Worm (Caenorhabditis elegans) whole organism, L1 larva: Measurements from ENCODE around the gene F36H9.4.

Source experiments
- C16A3.4 ChIP-seq: fragments of 150-350 bp; optimal IDR thresholded peaks from 2 replicates; lab custom pipeline; 2014; ENCODE audit warnings: missing biosample characterization, missing genetic modification characterization
- C34B4.2 ChIP-seq: sonication (generic microtip); optimal IDR thresholded peaks from 2 replicates; lab custom pipeline; 2017; ENCODE audit warnings: mild to moderate bottlenecking, missing genetic modification characterization, missing compliant biosample characterization
- aha-1 ChIP-seq: fragments of 150-350 bp; optimal IDR thresholded peaks from 2 replicates; lab custom pipeline; 2014; ENCODE audit warnings: missing biosample characterization, missing genetic modification characterization
- alr-1 ChIP-seq: fragments of 200-800 bp; sonication (Bioruptor generic); optimal IDR thresholded peaks from 2 replicates; lab custom pipeline; 2018; ENCODE audit warnings: borderline replicate concordance, mild to moderate bottlenecking, missing genetic modification characterization, missing compliant biosample characterization
- aly-2 ChIP-seq: fragments of 150-350 bp; optimal IDR thresholded peaks from 2 replicates; lab custom pipeline; 2014; ENCODE audit warnings: missing biosample characterization, missing genetic modification characterization
- ama-1 ChIP-seq: fragments of 150-350 bp; optimal IDR thresholded peaks from 2 replicates; lab custom pipeline; 2014
- blmp-1 ChIP-seq: fragments of 150-350 bp; optimal IDR thresholded peaks from 2 replicates; lab custom pipeline; 2014; ENCODE audit warnings: missing biosample characterization, missing genetic modification characterization
- ceh-63 ChIP-seq: fragments of 200-800 bp; sonication (Bioruptor generic); optimal IDR thresholded peaks from 2 replicates; lab custom pipeline; 2018; ENCODE audit warnings: mild to moderate bottlenecking, missing genetic modification characterization, missing compliant biosample characterization
- ceh-8 ChIP-seq: fragments of 200-800 bp; sonication (Bioruptor generic); optimal IDR thresholded peaks from 2 replicates; lab custom pipeline; 2018; ENCODE audit warnings: mild to moderate bottlenecking, missing genetic modification characterization, moderate library complexity, missing compliant biosample characterization
- ceh-82 ChIP-seq, 3 experiments: fragments of 150-350 bp in 1 of 3; sonication (generic microtip) in 2 of 3; optimal IDR thresholded peaks; 2 replicates each; lab custom pipeline; 2014 to 2017; ENCODE audit warnings: missing biosample characterization in 3 of 3, missing genetic modification characterization in 3 of 3
- dpl-1 ChIP-seq, 3 experiments: fragments of 150-350 bp in 2 of 3; sonication (generic microtip) in 1 of 3; optimal IDR thresholded peaks; 2 replicates each; lab custom pipeline; 2014 to 2017; ENCODE audit warnings: missing biosample characterization in 3 of 3, missing genetic modification characterization in 3 of 3, missing genetic modification reagents in 3 of 3
- efl-3 ChIP-seq: fragments of 200-800 bp; sonication (Bioruptor generic); optimal IDR thresholded peaks from 2 replicates; lab custom pipeline; 2018; ENCODE audit warnings: mild to moderate bottlenecking, missing genetic modification characterization, missing compliant biosample characterization
- elt-3 ChIP-seq, 6 experiments: fragments of 150-350 bp in 1 of 6; sonication (generic microtip); optimal IDR thresholded peaks; 2 replicates each; lab custom pipeline; 2017 to 2018; ENCODE audit warnings: missing biosample characterization in 6 of 6, missing genetic modification characterization in 6 of 6, inconsistent platforms in 1 of 6
- ets-5 ChIP-seq: fragments of 200-800 bp; sonication (Bioruptor generic); IDR thresholded peaks from 2 replicates; pipeline ENCODE4 v1.3.6; 2022; ENCODE audit warnings: missing genetic modification characterization, missing compliant biosample characterization
- fkh-4 ChIP-seq: sonication (generic microtip); optimal IDR thresholded peaks from 2 replicates; lab custom pipeline; 2016; ENCODE audit warnings: missing compliant biosample characterization, missing genetic modification characterization, borderline replicate concordance
- fos-1 ChIP-seq: fragments of 150-350 bp; optimal IDR thresholded peaks from 2 replicates; lab custom pipeline; 2014; ENCODE audit warnings: missing biosample characterization, missing genetic modification characterization
- isw-1 ChIP-seq: fragments of 200-800 bp; sonication (Bioruptor generic); IDR thresholded peaks from 2 replicates; pipeline ENCODE4 v1.3.6; 2022; ENCODE audit warnings: missing genetic modification characterization, missing compliant biosample characterization
- lin-13 ChIP-seq: fragments of 150-350 bp; optimal IDR thresholded peaks from 2 replicates; lab custom pipeline; 2014; ENCODE audit warnings: missing biosample characterization, missing genetic modification reagents, missing genetic modification characterization
- lin-14 ChIP-seq: fragments of 200-800 bp; sonication (Bioruptor generic); optimal IDR thresholded peaks from 2 replicates; lab custom pipeline; 2018; ENCODE audit warnings: mild to moderate bottlenecking, missing genetic modification characterization, moderate library complexity, missing compliant biosample characterization
- lin-35 ChIP-seq, 2 experiments: fragments of 150-350 bp; optimal IDR thresholded peaks; 2 replicates each; lab custom pipeline; 2014; ENCODE audit warnings: missing biosample characterization in 2 of 2, missing genetic modification characterization in 2 of 2, missing genetic modification reagents in 2 of 2
- lsy-2 ChIP-seq, 2 experiments: fragments of 150-350 bp; optimal IDR thresholded peaks; 2 replicates each; lab custom pipeline; 2014; ENCODE audit warnings: missing biosample characterization in 2 of 2, missing genetic modification characterization in 2 of 2
- mdl-1 ChIP-seq, 2 experiments: fragments of 150-350 bp; optimal IDR thresholded peaks; 2 replicates each; lab custom pipeline; 2014 to 2017; ENCODE audit warnings: missing biosample characterization in 2 of 2, missing genetic modification characterization in 2 of 2, inconsistent platforms in 1 of 2
- mep-1 ChIP-seq: fragments of 150-350 bp; optimal IDR thresholded peaks from 2 replicates; lab custom pipeline; 2014; ENCODE audit warnings: missing biosample characterization, missing genetic modification characterization
- nhr-11 ChIP-seq: fragments of 150-350 bp; optimal IDR thresholded peaks from 2 replicates; lab custom pipeline; 2014; ENCODE audit warnings: missing biosample characterization, missing genetic modification characterization
- nhr-19 ChIP-seq: fragments of 200-800 bp; sonication (Bioruptor generic); conservative IDR thresholded peaks from 2 replicates; pipeline ENCODE4 v1.3.6; 2022; ENCODE audit warnings: missing genetic modification characterization, missing compliant biosample characterization
- nhr-237 ChIP-seq: fragments of 150-350 bp; optimal IDR thresholded peaks from 2 replicates; lab custom pipeline; 2014; ENCODE audit warnings: missing biosample characterization, missing genetic modification characterization
- nhr-28 ChIP-seq: fragments of 150-350 bp; optimal IDR thresholded peaks from 2 replicates; lab custom pipeline; 2014; ENCODE audit warnings: missing biosample characterization, missing genetic modification characterization
- nhr-71 ChIP-seq: sonication (generic microtip); optimal IDR thresholded peaks from 2 replicates; lab custom pipeline; 2016; ENCODE audit warnings: mild to moderate bottlenecking, missing genetic modification characterization, moderate library complexity, missing compliant biosample characterization
- nhr-77 ChIP-seq: fragments of 150-350 bp; optimal IDR thresholded peaks from 2 replicates; lab custom pipeline; 2014; ENCODE audit warnings: missing biosample characterization, missing genetic modification characterization
- nhr-84 ChIP-seq: sonication (generic microtip); optimal IDR thresholded peaks from 2 replicates; lab custom pipeline; 2017; ENCODE audit warnings: missing biosample characterization, missing genetic modification characterization
- pag-3 ChIP-seq: sonication (generic microtip); optimal IDR thresholded peaks from 2 replicates; lab custom pipeline; 2017; ENCODE audit warnings: missing genetic modification characterization, mild to moderate bottlenecking, missing compliant biosample characterization, antibody characterized with exemption, borderline replicate concordance; ENCODE audit not compliant: insufficient read depth
- pqm-1 ChIP-seq: sonication (generic microtip); optimal IDR thresholded peaks from 3 replicates; lab custom pipeline; 2017; ENCODE audit warnings: missing biosample characterization, missing genetic modification characterization
- rnt-1 ChIP-seq: sonication (generic microtip); optimal IDR thresholded peaks from 2 replicates; lab custom pipeline; 2016; ENCODE audit warnings: mild to moderate bottlenecking, missing genetic modification characterization, moderate library complexity, missing compliant biosample characterization
- skn-1 ChIP-seq: fragments of 150-350 bp; optimal IDR thresholded peaks from 2 replicates; lab custom pipeline; 2014; ENCODE audit warnings: missing biosample characterization, missing genetic modification characterization
- snu-23 ChIP-seq: sonication (generic microtip); optimal IDR thresholded peaks from 2 replicates; lab custom pipeline; 2016; ENCODE audit warnings: missing genetic modification characterization, missing compliant biosample characterization
- sptf-1 ChIP-seq: fragments of 150-350 bp; optimal IDR thresholded peaks from 2 replicates; lab custom pipeline; 2014; ENCODE audit warnings: missing biosample characterization, missing genetic modification characterization
- sup-37 ChIP-seq: fragments of 200-800 bp; sonication (Bioruptor generic); optimal IDR thresholded peaks from 2 replicates; lab custom pipeline; 2018; ENCODE audit warnings: mild to moderate bottlenecking, missing genetic modification characterization, missing compliant biosample characterization
- swsn-7 ChIP-seq: sonication (generic microtip); optimal IDR thresholded peaks from 2 replicates; lab custom pipeline; 2016; ENCODE audit warnings: missing genetic modification characterization, missing compliant biosample characterization
- unc-62 ChIP-seq: fragments of 150-350 bp; optimal IDR thresholded peaks from 2 replicates; lab custom pipeline; 2014; ENCODE audit warnings: missing biosample characterization, missing genetic modification reagents, missing genetic modification characterization
- vab-15 ChIP-seq: sonication (generic microtip); optimal IDR thresholded peaks from 2 replicates; lab custom pipeline; 2017; ENCODE audit warnings: missing genotype, mild to moderate bottlenecking, missing genetic modification characterization, missing compliant biosample characterization
- zip-4 ChIP-seq: fragments of 200-800 bp; sonication (Bioruptor generic); optimal IDR thresholded peaks from 2 replicates; lab custom pipeline; 2018; ENCODE audit warnings: mild to moderate bottlenecking, missing genetic modification characterization, moderate library complexity, missing compliant biosample characterization
- ztf-11 ChIP-seq, 2 experiments: sonication (generic microtip); optimal IDR thresholded peaks; 2 replicates each; lab custom pipeline; 2016 to 2017; ENCODE audit warnings: missing genetic modification characterization in 2 of 2, missing biosample characterization in 1 of 2, missing compliant biosample characterization in 1 of 2
- ztf-4 ChIP-seq: fragments of 150-350 bp; optimal IDR thresholded peaks from 2 replicates; lab custom pipeline; 2014; ENCODE audit warnings: missing biosample characterization, missing genetic modification characterization

F36H9.4 gene

DNA sequence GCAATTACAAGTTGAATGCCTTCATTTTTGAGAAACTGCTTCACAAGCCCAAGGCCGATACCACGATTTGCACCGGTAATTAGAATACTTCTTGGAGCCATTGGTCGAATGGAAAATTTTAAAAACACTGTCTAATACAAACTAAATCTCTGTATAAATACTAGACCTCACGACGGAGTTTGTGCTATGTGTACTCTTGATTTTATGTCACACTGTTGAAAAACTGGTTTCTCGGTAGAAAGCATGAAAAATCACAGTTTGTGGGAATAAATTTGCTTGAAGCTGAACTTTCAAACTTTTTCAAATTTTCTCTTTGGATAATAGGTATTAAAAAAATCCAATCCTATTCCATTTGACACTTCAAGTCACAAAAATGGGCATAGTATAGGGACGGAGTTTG lies 23.4 kb downstream of the F36H9.4 start, which contains the start of gene ZK697.14:
Gene ZK697.14, minus strand, starts transcription at position 101 of the 400 bp plus-strand sequence.
- TF ChIP-seq mep-1 (tag; lab: Kevin White, UChicago) (no peak), ama-1 (lab: Kevin White, UChicago) (no peak), dpl-1 (GFP tag; optimal IDR thresholded peaks at IDR 0.05; lab: Kevin White, UChicago) (no peak), nhr-28 (tag; lab: Kevin White, UChicago) (no peak), C34B4.2 (tag; lab: Kevin White, UChicago) (no peak), fkh-4 (tag; lab: Kevin White, UChicago) (no peak), nhr-71 (tag; lab: Kevin White, UChicago) (no peak), isw-1 (GFP tag; lab: Robert Waterston, UW) (no peak), nhr-237 (tag; lab: Kevin White, UChicago) (no peak), efl-3 (no peak), alr-1 (tag; lab: Kevin White, UChicago) (no peak), pag-3 (no peak), elt-3 (tag; optimal IDR thresholded peaks at IDR 0.05; lab: Kevin White, UChicago) (no peak), sup-37 (GFP tag; lab: Kevin White, UChicago) (no peak), nhr-77 (tag; lab: Kevin White, UChicago) (no peak), lin-13 (no peak), zip-4 (GFP tag; lab: Kevin White, UChicago) (no peak), C16A3.4 (tag; lab: Kevin White, UChicago) (no peak), nhr-11 (tag; lab: Kevin White, UChicago) (no peak), ceh-82 (tag; optimal IDR thresholded peaks at IDR 0.05; lab: Kevin White, UChicago) (no peak)
- TF ChIP-seq, all 84 proteins: peak for 0

DNA sequence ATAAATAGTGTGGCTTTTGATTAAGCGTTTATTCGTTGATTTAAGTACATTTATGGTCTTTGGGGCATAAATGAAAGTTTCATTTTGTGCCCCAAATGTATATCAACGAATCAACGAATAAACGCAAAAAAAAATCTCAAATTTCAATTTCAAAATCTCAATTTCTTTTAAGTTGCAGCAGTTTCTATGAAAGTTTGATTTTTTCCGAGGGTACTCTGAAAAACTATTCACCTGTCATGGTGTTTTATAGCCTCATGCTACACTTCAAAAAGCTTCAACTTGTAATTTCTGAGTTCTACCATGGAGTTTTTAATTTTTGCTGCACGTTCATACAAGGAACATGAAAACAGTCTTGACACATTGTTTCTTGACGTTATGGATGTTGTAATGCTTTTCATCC lies 26.5 kb downstream of the F36H9.4 start, which contains the start of gene ZK697.1:
Gene ZK697.1, plus strand, starts transcription at position 301 of the 400 bp plus-strand sequence.
- TF ChIP-seq ztf-11 (tag; optimal IDR thresholded peaks at IDR 0.05; lab: Kevin White, UChicago) (no peak), snu-23 (GFP tag; lab: Kevin White, UChicago) (no peak), C16A3.4 (tag; lab: Kevin White, UChicago) (no peak), sptf-1 (no peak), ztf-4 (tag; lab: Kevin White, UChicago) (no peak), skn-1 (tag; lab: Kevin White, UChicago) (no peak), swsn-7 (tag; lab: Kevin White, UChicago) (no peak), nhr-237 (tag; lab: Kevin White, UChicago) (no peak), vab-15 (no peak), rnt-1 (tag; lab: Kevin White, UChicago) (no peak), nhr-84 (tag; lab: Kevin White, UChicago) (no peak), unc-62 (GFP tag; lab: Kevin White, UChicago) (no peak), mdl-1 (tag; optimal IDR thresholded peaks at IDR 0.05; lab: Kevin White, UChicago) (no peak), lin-14 (GFP tag; lab: Kevin White, UChicago) (no peak), lin-35 (GFP tag; optimal IDR thresholded peaks at IDR 0.05; lab: Kevin White, UChicago) (no peak), isw-1 (GFP tag; lab: Robert Waterston, UW) (no peak), aha-1 (no peak), pqm-1 (tag; lab: Kevin White, UChicago) (no peak), ceh-63 (GFP tag; lab: Kevin White, UChicago) (no peak)

DNA sequence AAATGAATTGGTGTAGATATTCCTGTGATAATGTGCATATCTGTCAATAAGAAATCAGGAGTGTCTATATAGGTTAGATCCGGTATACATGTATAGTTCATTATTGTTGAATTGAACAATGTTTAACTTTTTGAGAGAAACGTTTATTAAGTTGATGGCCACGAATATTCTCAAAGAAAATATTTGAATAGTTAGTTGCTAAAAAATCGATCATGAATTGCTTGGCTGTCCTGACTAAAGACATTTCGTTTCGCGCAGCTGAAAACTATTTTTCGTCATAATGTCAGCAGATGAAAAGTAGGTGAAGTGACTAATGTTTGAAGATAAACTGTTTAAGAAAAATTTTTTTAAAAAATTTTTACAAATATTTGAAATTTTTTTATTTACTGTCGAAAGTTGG lies 27.6 kb downstream of the F36H9.4 start, which contains the start of gene srh-199:
Gene srh-199, minus strand, starts transcription at position 101 of the 400 bp plus-strand sequence.
- TF ChIP-seq lin-35 (GFP tag; optimal IDR thresholded peaks at IDR 0.05; lab: Kevin White, UChicago) (no peak), lsy-2 (tag; optimal IDR thresholded peaks at IDR 0.05; lab: Kevin White, UChicago) (no peak), nhr-19 (no peak), ztf-11 (tag; optimal IDR thresholded peaks at IDR 0.05; lab: Kevin White, UChicago) (no peak), ets-5 (GFP tag; lab: Robert Waterston, UW) (no peak), alr-1 (tag; lab: Kevin White, UChicago) (no peak), nhr-77 (tag; lab: Kevin White, UChicago) (no peak), fos-1 (no peak), nhr-11 (tag; lab: Kevin White, UChicago) (no peak), nhr-28 (tag; lab: Kevin White, UChicago) (no peak), aly-2 (no peak), ceh-8 (GFP tag; lab: Kevin White, UChicago) (no peak), blmp-1 (no peak)
